Fruit fly (Drosophila melanogaster) whole organism, embryonic: ENCODE results near the gene Obp99b.
A peak's percentile ranks its signal among the peaks of the same experiment; 100 is the strongest.

Experiments used
- ATbp ChIP-seq: fragments of 200-800 bp; sonication (Bioruptor generic); optimal IDR thresholded peaks from 2 replicates; lab custom pipeline; 2017; ENCODE audit warnings: missing biosample characterization, mild to moderate bottlenecking, missing genetic modification characterization, missing genetic modification reagents
- Ada2b ChIP-seq: fragments of 200-800 bp; sonication (Bioruptor generic); IDR thresholded peaks from 2 replicates; pipeline ENCODE4 v1.3.6; 2022; ENCODE audit warnings: missing biosample characterization, missing genetic modification characterization
- Antp ChIP-seq: fragments of 200-800 bp; sonication (Bioruptor generic); optimal IDR thresholded peaks from 3 replicates; lab custom pipeline; 2016; ENCODE audit warnings: missing biosample characterization, missing genetic modification characterization
- Blimp-1 ChIP-seq: fragments of 200-800 bp; sonication (Bioruptor generic); optimal IDR thresholded peaks from 3 replicates; lab custom pipeline; 2018; ENCODE audit warnings: missing biosample characterization, missing genetic modification characterization, mild to moderate bottlenecking, moderate library complexity, missing genetic modification reagents
- CG10321 ChIP-seq: fragments of 200-800 bp; sonication (Bioruptor generic); IDR thresholded peaks from 2 replicates; pipeline ENCODE4 v1.3.6; 2022; ENCODE audit warnings: missing biosample characterization, missing genetic modification characterization
- CG10654 ChIP-seq: fragments of 200-800 bp; sonication (Bioruptor generic); optimal IDR thresholded peaks from 2 replicates; lab custom pipeline; 2016; ENCODE audit warnings: missing biosample characterization, missing genetic modification characterization
- CG11398 ChIP-seq: fragments of 200-800 bp; sonication (Bioruptor generic); optimal IDR thresholded peaks from 2 replicates; lab custom pipeline; 2016; ENCODE audit warnings: missing biosample characterization, missing genetic modification characterization
- CG11695 ChIP-seq: fragments of 200-800 bp; sonication (Bioruptor generic); IDR thresholded peaks from 3 replicates; pipeline ENCODE4 v1.3.6; 2022; ENCODE audit warnings: missing biosample characterization, missing genetic modification characterization
- CG15514 ChIP-seq: fragments of 200-800 bp; sonication (Bioruptor generic); optimal IDR thresholded peaks from 3 replicates; lab custom pipeline; 2017; ENCODE audit warnings: missing biosample characterization, missing genetic modification characterization, mild to moderate bottlenecking, moderate library complexity, missing genetic modification reagents
- CG15696 ChIP-seq: fragments of 200-800 bp; sonication (Bioruptor generic); optimal IDR thresholded peaks from 2 replicates; lab custom pipeline; 2019; ENCODE audit warnings: missing biosample characterization, mild to moderate bottlenecking, missing genetic modification characterization, moderate library complexity
- CG1603 ChIP-seq: fragments of 200-800 bp; sonication (Bioruptor generic); optimal IDR thresholded peaks from 2 replicates; lab custom pipeline; 2019; ENCODE audit warnings: missing biosample characterization, mild to moderate bottlenecking, missing genetic modification characterization, moderate library complexity
- CG16863 ChIP-seq: fragments of 200-800 bp; sonication (Bioruptor generic); optimal IDR thresholded peaks from 3 replicates; lab custom pipeline; 2016; ENCODE audit warnings: missing biosample characterization, missing genetic modification characterization
- CG17328 ChIP-seq: fragments of 200-800 bp; sonication (Bioruptor generic); IDR thresholded peaks from 2 replicates; pipeline ENCODE4 v1.3.6; 2022; ENCODE audit warnings: missing biosample characterization, missing genetic modification characterization
- CG18262 ChIP-seq: fragments of 200-800 bp; optimal IDR thresholded peaks from 3 replicates; lab custom pipeline; 2019; ENCODE audit warnings: missing biosample characterization, mild to moderate bottlenecking, missing genetic modification characterization, moderate library complexity
- CG2202 ChIP-seq: fragments of 200-800 bp; sonication (Bioruptor generic); optimal IDR thresholded peaks from 2 replicates; lab custom pipeline; 2018; ENCODE audit warnings: missing biosample characterization, mild to moderate bottlenecking, missing genetic modification characterization
- CG2712 ChIP-seq: fragments of 200-800 bp; optimal IDR thresholded peaks from 3 replicates; lab custom pipeline; 2019; ENCODE audit warnings: missing biosample characterization, mild to moderate bottlenecking, missing genetic modification characterization, moderate library complexity
- CG3995 ChIP-seq: fragments of 200-800 bp; sonication (Bioruptor generic); optimal IDR thresholded peaks from 3 replicates; lab custom pipeline; 2016; ENCODE audit warnings: missing biosample characterization, missing genetic modification characterization
- CG6689 ChIP-seq: fragments of 200-800 bp; sonication (Bioruptor generic); IDR thresholded peaks from 2 replicates; pipeline ENCODE4 v1.3.6; 2022; ENCODE audit warnings: missing biosample characterization, missing genetic modification characterization
- CG7556 ChIP-seq: fragments of 200-800 bp; sonication (Bioruptor generic); optimal IDR thresholded peaks from 2 replicates; lab custom pipeline; 2017; ENCODE audit warnings: missing biosample characterization, mild to moderate bottlenecking, missing genetic modification characterization
- CG8388 ChIP-seq: fragments of 200-800 bp; sonication (Bioruptor generic); optimal IDR thresholded peaks from 2 replicates; lab custom pipeline; 2019; ENCODE audit warnings: missing biosample characterization, mild to moderate bottlenecking, missing genetic modification characterization, moderate library complexity
- Camta ChIP-seq: fragments of 200-800 bp; sonication (Bioruptor generic); optimal IDR thresholded peaks from 2 replicates; lab custom pipeline; 2016; ENCODE audit warnings: missing biosample characterization, missing genetic modification characterization
- D19A ChIP-seq: fragments of 200-800 bp; optimal IDR thresholded peaks from 3 replicates; lab custom pipeline; 2019; ENCODE audit warnings: missing biosample characterization, mild to moderate bottlenecking, missing genetic modification characterization, moderate library complexity
- Dad ChIP-seq: fragments of 200-800 bp; sonication (Bioruptor generic); optimal IDR thresholded peaks from 3 replicates; lab custom pipeline; 2016; ENCODE audit warnings: missing biosample characterization, missing genetic modification characterization
- Drgx ChIP-seq: fragments of 200-800 bp; sonication (Bioruptor generic); IDR thresholded peaks from 2 replicates; pipeline ENCODE4 v1.3.6; 2022; ENCODE audit warnings: missing biosample characterization, missing genetic modification characterization
- E2f1 ChIP-seq: fragments of 200-800 bp; sonication (Bioruptor generic); IDR thresholded peaks from 2 replicates; pipeline ENCODE4 v1.3.6; 2022; ENCODE audit warnings: missing biosample characterization, missing genetic modification characterization
- HLH54F ChIP-seq: fragments of 200-800 bp; sonication (Bioruptor generic); optimal IDR thresholded peaks from 3 replicates; lab custom pipeline; 2016; ENCODE audit warnings: missing biosample characterization, missing genetic modification characterization
- Hr78 ChIP-seq, 2 experiments: fragments of 200-800 bp in 1 of 2; fragments of >200 bp in 1 of 2; sonication (Bioruptor generic) in 1 of 2; optimal IDR thresholded peaks; 2 replicates each; lab custom pipeline; 2017 to 2019; ENCODE audit warnings: missing biosample characterization in 2 of 2, missing genetic modification characterization in 2 of 2, mild to moderate bottlenecking in 1 of 2, moderate library complexity in 1 of 2
- Jarid2 ChIP-seq: fragments of 200-800 bp; sonication (Bioruptor generic); optimal IDR thresholded peaks from 3 replicates; lab custom pipeline; 2017; ENCODE audit warnings: mild to moderate bottlenecking, missing biosample characterization, missing genetic modification reagents, missing genetic modification characterization
- Lhr ChIP-seq: fragments of 200-800 bp; sonication (Bioruptor generic); optimal IDR thresholded peaks from 3 replicates; lab custom pipeline; 2017; ENCODE audit warnings: mild to moderate bottlenecking, missing biosample characterization, missing genetic modification reagents, missing genetic modification characterization
- MTF-1 ChIP-seq: fragments of 200-800 bp; sonication (Bioruptor generic); optimal IDR thresholded peaks from 2 replicates; lab custom pipeline; 2018; ENCODE audit warnings: missing biosample characterization, mild to moderate bottlenecking, missing genetic modification characterization, borderline replicate concordance
- Med ChIP-seq: fragments of 200-800 bp; sonication (Bioruptor generic); peaks from one replicate; lab custom pipeline; 2016; ENCODE audit warnings: missing biosample characterization, missing genetic modification characterization, mild to moderate bottlenecking, inconsistent platforms, moderate library complexity
- Usf ChIP-seq: fragments of 200-800 bp; sonication (Bioruptor generic); optimal IDR thresholded peaks from 2 replicates; lab custom pipeline; 2017; ENCODE audit warnings: missing genotype, missing biosample characterization, missing genetic modification characterization
- Xbp1 ChIP-seq: fragments of 200-800 bp; sonication (Bioruptor generic); optimal IDR thresholded peaks from 3 replicates; lab custom pipeline; 2016; ENCODE audit warnings: missing biosample characterization, mild to moderate bottlenecking, missing genetic modification characterization
- croc ChIP-seq: fragments of 200-800 bp; sonication (Bioruptor generic); conservative IDR thresholded peaks from 3 replicates; pipeline ENCODE4 v1.3.6; 2022; ENCODE audit warnings: missing biosample characterization, missing genetic modification characterization
- eve ChIP-seq, 2 experiments: fragments of >200 bp; optimal IDR thresholded peaks; 2 replicates each; lab custom pipeline; 2017; ENCODE audit warnings: missing biosample characterization in 2 of 2, missing genetic modification characterization in 2 of 2
- eyg ChIP-seq: fragments of 200-800 bp; sonication (Bioruptor generic); optimal IDR thresholded peaks from 3 replicates; lab custom pipeline; 2016; ENCODE audit warnings: missing biosample characterization, missing genetic modification characterization
- gcm ChIP-seq: fragments of 200-800 bp; sonication (Bioruptor generic); optimal IDR thresholded peaks from 2 replicates; lab custom pipeline; 2019; ENCODE audit warnings: missing biosample characterization, mild to moderate bottlenecking, missing genetic modification characterization, moderate library complexity
- h ChIP-seq: fragments of >200 bp; optimal IDR thresholded peaks from 2 replicates; lab custom pipeline; 2017
- ham ChIP-seq: fragments of 200-800 bp; sonication (Bioruptor generic); IDR thresholded peaks from 2 replicates; pipeline ENCODE4 v1.3.6; 2022; ENCODE audit warnings: missing biosample characterization, missing genetic modification characterization
- odd ChIP-seq: fragments of 200-800 bp; sonication (Bioruptor generic); optimal IDR thresholded peaks from 2 replicates; lab custom pipeline; 2017; ENCODE audit warnings: missing biosample characterization, mild to moderate bottlenecking, missing genetic modification characterization
- pum ChIP-seq: fragments of 200-800 bp; sonication (Bioruptor generic); optimal IDR thresholded peaks from 2 replicates; lab custom pipeline; 2016; ENCODE audit warnings: missing biosample characterization, missing genetic modification characterization
- ranshi ChIP-seq: fragments of 200-800 bp; sonication (Bioruptor generic); IDR thresholded peaks from 2 replicates; pipeline ENCODE4 v1.3.6; 2022; ENCODE audit warnings: missing biosample characterization, missing genetic modification characterization
- repo ChIP-seq: fragments of 200-800 bp; sonication (Bioruptor generic); optimal IDR thresholded peaks from 2 replicates; lab custom pipeline; 2016; ENCODE audit warnings: missing biosample characterization, missing genetic modification characterization
- salm ChIP-seq: fragments of 200-800 bp; sonication (Bioruptor generic); optimal IDR thresholded peaks from 2 replicates; lab custom pipeline; 2018; ENCODE audit warnings: missing biosample characterization, mild to moderate bottlenecking, missing genetic modification characterization
- sc ChIP-seq, 3 experiments: fragments of >200 bp in 2 of 3; fragments of 200-800 bp in 1 of 3; sonication (Bioruptor generic) in 1 of 3; optimal IDR thresholded peaks; 2 replicates in 2 of 3; 3 replicates in 1 of 3; lab custom pipeline; 2017; ENCODE audit warnings: mild to moderate bottlenecking in 1 of 3, missing biosample characterization in 1 of 3, missing genetic modification characterization in 1 of 3, missing genetic modification reagents in 1 of 3
- sens-2 ChIP-seq: fragments of 200-800 bp; sonication (Bioruptor generic); IDR thresholded peaks from 2 replicates; pipeline ENCODE4 v1.3.6; 2022; ENCODE audit warnings: missing biosample characterization, missing genetic modification characterization
- sr ChIP-seq: fragments of 200-800 bp; sonication (Bioruptor generic); IDR thresholded peaks from 3 replicates; pipeline ENCODE4 v1.3.6; 2022; ENCODE audit warnings: missing biosample characterization, missing genetic modification characterization
- tgo ChIP-seq: fragments of 200-800 bp; sonication (Bioruptor generic); IDR thresholded peaks from 3 replicates; pipeline ENCODE4 v1.3.6; 2022; ENCODE audit warnings: missing biosample characterization, missing genetic modification characterization
- trh ChIP-seq: fragments of 200-800 bp; sonication (Bioruptor generic); optimal IDR thresholded peaks from 2 replicates; lab custom pipeline; 2016; ENCODE audit warnings: missing biosample characterization, missing genetic modification characterization
- unpg ChIP-seq: fragments of 200-800 bp; sonication (Bioruptor generic); optimal IDR thresholded peaks from 3 replicates; lab custom pipeline; 2018; ENCODE audit warnings: missing biosample characterization, mild to moderate bottlenecking, missing genetic modification characterization, moderate library complexity

Obp99b gene

dm6 chr3R:29699220-29699619 is 17.5 kb downstream of the Obp99b start (continued):
- TF ChIP-seq Hr78 (GFP tag; optimal IDR thresholded peaks at IDR 0.05; lab: Kevin White, UChicago), result peak in 1 of 2 experiments; percentile 41
- peak; percentile 61; the same call in 2 of the 3 replicates for TF ChIP-seq CG11695
- peak; percentile 50 for TF ChIP-seq E2f1 (GFP tag; lab: Robert Waterston, UW)
- no peak for TF ChIP-seq odd (GFP tag; lab: Kevin White, UChicago)
- TF ChIP-seq gcm, result peak; percentile 4
- peak; percentile 32 for TF ChIP-seq CG7556 (GFP tag; lab: Kevin White, UChicago)
- peak; percentile 78 for TF ChIP-seq CG2712 (tag; lab: Kevin White, UChicago)
- TF ChIP-seq Camta (GFP tag; lab: Kevin White, UChicago), result peak; percentile 46
- TF ChIP-seq sc (optimal IDR thresholded peaks at IDR 0.05; lab: Kevin White, UChicago), result no peak
- no peak for TF ChIP-seq sc (GFP tag; optimal IDR thresholded peaks at IDR 0.05; lab: Kevin White, UChicago)
- peak; percentile 26; the same call in 1 of the 2 replicates for TF ChIP-seq Drgx
- TF ChIP-seq CG2202, result no peak
- TF ChIP-seq Antp (GFP tag; lab: Kevin White, UChicago), result peak; percentile 59
- peak; percentile 22 for TF ChIP-seq Blimp-1 (GFP tag; lab: Kevin White, UChicago)
- TF ChIP-seq CG10321 (GFP tag; lab: Robert Waterston, UW), result no peak
- TF ChIP-seq CG11398, result no peak
- no peak for TF ChIP-seq CG10654 (GFP tag; lab: Kevin White, UChicago)
- no peak for TF ChIP-seq h (lab: Kevin White, UChicago)
- peak; percentile 3 for TF ChIP-seq salm (tag; lab: Kevin White, UChicago)
- TF ChIP-seq CG15696 (tag; lab: Kevin White, UChicago), result no peak
- TF ChIP-seq HLH54F (GFP tag; lab: Kevin White, UChicago), result no peak
- TF ChIP-seq trh (GFP tag; lab: Kevin White, UChicago), result no peak
- no peak for TF ChIP-seq MTF-1 (GFP tag; lab: Kevin White, UChicago)
- peak; percentile 10 for TF ChIP-seq eyg (GFP tag; lab: Kevin White, UChicago)
- TF ChIP-seq sr (GFP tag; lab: Robert Waterston, UW), result 0 out of 3 replicates have a peak, but pooled peaks have one; percentile 28
- TF ChIP-seq Usf, result no peak
- peak; percentile 2 for TF ChIP-seq CG16863 (GFP tag; lab: Kevin White, UChicago)
- peak; percentile 53 for TF ChIP-seq CG17328
- TF ChIP-seq pum (GFP tag; lab: Kevin White, UChicago), result peak; percentile 60
- TF ChIP-seq sens-2 (GFP tag; lab: Robert Waterston, UW), result peak; percentile 62; the same call in 1 of the 2 replicates
- peak; percentile 51; the same call in 2 of the 3 replicates for TF ChIP-seq tgo (GFP tag; lab: Robert Waterston, UW)
- no peak for TF ChIP-seq Lhr (GFP tag; lab: Kevin White, UChicago)
- no peak for TF ChIP-seq CG15514 (GFP tag; lab: Kevin White, UChicago)
- peak; percentile 78 for TF ChIP-seq Med (GFP tag; lab: Kevin White, UChicago)
- no peak for TF ChIP-seq Dad (GFP tag; lab: Kevin White, UChicago)
- peak; percentile 69 for TF ChIP-seq CG6689
- TF ChIP-seq repo (GFP tag; lab: Kevin White, UChicago), result no peak
- TF ChIP-seq CG1603, result peak; percentile 74
- TF ChIP-seq D19A (tag; lab: Kevin White, UChicago), result peak; percentile 1
- peak; percentile 0 for TF ChIP-seq Xbp1
- no peak for TF ChIP-seq Ada2b (GFP tag; lab: Robert Waterston, UW)
- TF ChIP-seq CG3995 (GFP tag; lab: Kevin White, UChicago), result no peak
- TF ChIP-seq croc (GFP tag; lab: Robert Waterston, UW), result peak; percentile 47; the same call in 2 of the 3 replicates
- TF ChIP-seq ranshi, result peak; percentile 39; the same call in 1 of the 2 replicates
- peak; percentile 49 for TF ChIP-seq CG8388
- peak; percentile 67 for TF ChIP-seq unpg (GFP tag; lab: Kevin White, UChicago)
- peak; percentile 57 for TF ChIP-seq ATbp
- TF ChIP-seq ham (GFP tag; lab: Robert Waterston, UW), result no peak
- no peak for TF ChIP-seq eve (GFP tag; optimal IDR thresholded peaks at IDR 0.05; lab: Kevin White, UChicago)
- TF ChIP-seq Jarid2 (GFP tag; lab: Kevin White, UChicago), result no peak
- TF ChIP-seq CG18262, result peak; percentile 74
